Fruit fly (Drosophila melanogaster) whole organism, embryonic: ENCODE results near the gene CG11828.
A peak's percentile ranks its signal among the peaks of the same experiment; 100 is the strongest.

Source experiments
- CG10147 ChIP-seq: fragments of 200-800 bp; sonication (Bioruptor generic); optimal IDR thresholded peaks from 2 replicates; lab custom pipeline; 2019; ENCODE audit warnings: missing biosample characterization, mild to moderate bottlenecking, missing genetic modification characterization, moderate library complexity
- CG10209 ChIP-seq: fragments of 200-800 bp; sonication (Bioruptor generic); optimal IDR thresholded peaks from 3 replicates; lab custom pipeline; 2017; ENCODE audit warnings: missing biosample characterization, mild to moderate bottlenecking, missing genetic modification characterization, missing genetic modification reagents
- CG10366 ChIP-seq: fragments of 200-800 bp; sonication (Bioruptor generic); IDR thresholded peaks from 2 replicates; pipeline ENCODE4 v1.3.6; 2022; ENCODE audit warnings: missing biosample characterization, missing genetic modification characterization
- CG10431 ChIP-seq: fragments of 200-800 bp; sonication (Bioruptor generic); optimal IDR thresholded peaks from 3 replicates; lab custom pipeline; 2018; ENCODE audit warnings: missing biosample characterization, mild to moderate bottlenecking, missing genetic modification characterization
- CG11093 ChIP-seq: fragments of 200-800 bp; sonication (Bioruptor generic); IDR thresholded peaks from 3 replicates; pipeline ENCODE4 v1.3.6; 2022; ENCODE audit warnings: missing biosample characterization, missing genetic modification characterization
- CG11723 ChIP-seq: fragments of 200-800 bp; sonication (Bioruptor generic); optimal IDR thresholded peaks from 2 replicates; lab custom pipeline; 2017; ENCODE audit warnings: missing biosample characterization, mild to moderate bottlenecking, missing genetic modification characterization
- CG13624 ChIP-seq: fragments of 200-800 bp; sonication (Bioruptor generic); optimal IDR thresholded peaks from 2 replicates; lab custom pipeline; 2016; ENCODE audit warnings: missing biosample characterization, missing genetic modification characterization
- CG1832 ChIP-seq: fragments of 200-800 bp; sonication (Bioruptor generic); optimal IDR thresholded peaks from 2 replicates; lab custom pipeline; 2017; ENCODE audit warnings: missing biosample characterization, mild to moderate bottlenecking, missing genetic modification characterization, inconsistent platforms
- CG32767 ChIP-seq: fragments of 200-800 bp; sonication (Bioruptor generic); IDR thresholded peaks from 2 replicates; pipeline ENCODE4 v1.3.6; 2022; ENCODE audit warnings: missing biosample characterization, missing genetic modification characterization
- CG4282 ChIP-seq: fragments of 200-800 bp; sonication (Bioruptor generic); optimal IDR thresholded peaks from 2 replicates; lab custom pipeline; 2016; ENCODE audit warnings: missing biosample characterization, missing genetic modification characterization
- CG6175 ChIP-seq: fragments of 200-800 bp; sonication (Bioruptor generic); IDR thresholded peaks from 3 replicates; pipeline ENCODE4 v1.3.6; 2022; ENCODE audit warnings: missing biosample characterization, missing genetic modification characterization
- CG6654 ChIP-seq: fragments of 200-800 bp; sonication (Bioruptor generic); optimal IDR thresholded peaks from 2 replicates; lab custom pipeline; 2017; ENCODE audit warnings: missing biosample characterization, mild to moderate bottlenecking, missing genetic modification characterization
- CG7372 ChIP-seq: fragments of 200-800 bp; sonication (Bioruptor generic); IDR thresholded peaks from 2 replicates; pipeline ENCODE4 v1.3.6; 2022; ENCODE audit warnings: missing biosample characterization, missing genetic modification characterization
- CG7839 ChIP-seq: fragments of 200-800 bp; sonication (Bioruptor generic); optimal IDR thresholded peaks from 3 replicates; lab custom pipeline; 2018; ENCODE audit warnings: missing biosample characterization, mild to moderate bottlenecking, missing genetic modification characterization, moderate library complexity
- CG8089 ChIP-seq: fragments of 200-800 bp; sonication (Bioruptor generic); optimal IDR thresholded peaks from 3 replicates; lab custom pipeline; 2016; ENCODE audit warnings: missing biosample characterization, missing genetic modification characterization
- CG8281 ChIP-seq: fragments of 200-800 bp; sonication (Bioruptor generic); optimal IDR thresholded peaks from 2 replicates; lab custom pipeline; 2018; ENCODE audit warnings: missing biosample characterization, mild to moderate bottlenecking, missing genetic modification characterization, moderate library complexity
- D ChIP-seq, 2 experiments: fragments of 200-800 bp in 1 of 2; fragments of >200 bp in 1 of 2; sonication (Bioruptor generic) in 1 of 2; optimal IDR thresholded peaks; 2 replicates in 1 of 2; 3 replicates in 1 of 2; lab custom pipeline; 2017; ENCODE audit warnings: mild to moderate bottlenecking in 1 of 2, missing biosample characterization in 1 of 2, missing genetic modification characterization in 1 of 2, missing genetic modification reagents in 1 of 2
- Deaf1 ChIP-seq: fragments of 200-800 bp; optimal IDR thresholded peaks from 3 replicates; lab custom pipeline; 2019; ENCODE audit warnings: missing biosample characterization, mild to moderate bottlenecking, missing genetic modification characterization, moderate library complexity
- ERR ChIP-seq: fragments of 200-800 bp; sonication (Bioruptor generic); optimal IDR thresholded peaks from 2 replicates; lab custom pipeline; 2016; ENCODE audit warnings: missing biosample characterization, missing genetic modification characterization
- Ets97D ChIP-seq: fragments of 200-800 bp; sonication (Bioruptor generic); optimal IDR thresholded peaks from 3 replicates; lab custom pipeline; 2016; ENCODE audit warnings: missing biosample characterization, missing genetic modification characterization
- MESR4 ChIP-seq: fragments of 200-800 bp; sonication (Bioruptor generic); optimal IDR thresholded peaks from 2 replicates; lab custom pipeline; 2018; ENCODE audit warnings: missing biosample characterization, mild to moderate bottlenecking, missing genetic modification characterization, moderate library complexity
- Myb ChIP-seq: fragments of 200-800 bp; sonication (Bioruptor generic); optimal IDR thresholded peaks from 2 replicates; lab custom pipeline; 2016; ENCODE audit warnings: missing biosample characterization, missing genetic modification characterization
- Ssrp ChIP-seq: fragments of 200-800 bp; sonication (Bioruptor generic); optimal IDR thresholded peaks from 2 replicates; lab custom pipeline; 2018; ENCODE audit warnings: missing biosample characterization, mild to moderate bottlenecking, missing genetic modification characterization, moderate library complexity
- TFAM ChIP-seq: fragments of 200-800 bp; sonication (Bioruptor generic); optimal IDR thresholded peaks from 2 replicates; lab custom pipeline; 2017; ENCODE audit warnings: missing biosample characterization, missing genetic modification characterization, inconsistent platforms
- Xbp1 ChIP-seq: fragments of 200-800 bp; sonication (Bioruptor generic); optimal IDR thresholded peaks from 3 replicates; lab custom pipeline; 2016; ENCODE audit warnings: missing biosample characterization, mild to moderate bottlenecking, missing genetic modification characterization
- YL-1 ChIP-seq: fragments of 200-800 bp; sonication (Bioruptor generic); optimal IDR thresholded peaks from 3 replicates; lab custom pipeline; 2017; ENCODE audit warnings: missing biosample characterization, mild to moderate bottlenecking, missing genetic modification characterization
- amos ChIP-seq: fragments of 200-800 bp; sonication (Bioruptor generic); IDR thresholded peaks from 2 replicates; pipeline ENCODE4 v1.3.6; 2022; ENCODE audit warnings: missing biosample characterization, missing genetic modification characterization; ENCODE audit not compliant: partially characterized antibody
- ara ChIP-seq: fragments of 200-800 bp; sonication (Bioruptor generic); IDR thresholded peaks from 2 replicates; pipeline ENCODE4 v1.3.6; 2022; ENCODE audit warnings: missing biosample characterization, missing genetic modification characterization
- ase ChIP-seq: fragments of 200-800 bp; sonication (Bioruptor generic); IDR thresholded peaks from 3 replicates; pipeline ENCODE4 v1.3.6; 2022; ENCODE audit warnings: missing biosample characterization, missing genetic modification characterization
- br ChIP-seq: fragments of >200 bp; optimal IDR thresholded peaks from 2 replicates; lab custom pipeline; 2017
- cad ChIP-seq: fragments of >200 bp; optimal IDR thresholded peaks from 2 replicates; lab custom pipeline; 2017; ENCODE audit warnings: missing biosample characterization, missing genetic modification characterization
- chn ChIP-seq: fragments of 200-800 bp; sonication (Bioruptor generic); optimal IDR thresholded peaks from 2 replicates; lab custom pipeline; 2016; ENCODE audit warnings: missing biosample characterization, missing genetic modification characterization
- dysf ChIP-seq: fragments of 200-800 bp; sonication (Bioruptor generic); IDR thresholded peaks from 3 replicates; pipeline ENCODE4 v1.3.6; 2022; ENCODE audit warnings: missing biosample characterization, missing genetic modification characterization
- esg ChIP-seq: fragments of 200-800 bp; sonication (Bioruptor generic); conservative IDR thresholded peaks from 2 replicates; pipeline ENCODE4 v1.3.6; 2022; ENCODE audit warnings: missing biosample characterization, missing genetic modification characterization
- gce ChIP-seq: fragments of 200-800 bp; sonication (Bioruptor generic); IDR thresholded peaks from 3 replicates; pipeline ENCODE4 v1.3.6; 2022; ENCODE audit warnings: missing biosample characterization, missing genetic modification characterization
- h ChIP-seq: fragments of >200 bp; optimal IDR thresholded peaks from 2 replicates; lab custom pipeline; 2017
- hkb ChIP-seq, 2 experiments: fragments of 200-800 bp in 1 of 2; fragments of >200 bp in 1 of 2; sonication (Bioruptor generic) in 1 of 2; IDR thresholded peaks in 1 of 2; optimal IDR thresholded peaks in 1 of 2; 2 replicates each; pipeline versions ENCODE4 v1.3.6 to Lab custom; 2017 to 2022; ENCODE audit warnings: missing biosample characterization in 1 of 2, missing genetic modification characterization in 1 of 2
- insv ChIP-seq, 2 experiments: fragments of 200-800 bp; sonication (Bioruptor generic); optimal IDR thresholded peaks; 3 replicates each; lab custom pipeline; 2016 to 2018; ENCODE audit warnings: missing biosample characterization in 2 of 2, missing genetic modification characterization in 2 of 2
- maf-S ChIP-seq: fragments of 200-800 bp; sonication (Bioruptor generic); optimal IDR thresholded peaks from 2 replicates; lab custom pipeline; 2016; ENCODE audit warnings: missing biosample characterization, missing genetic modification characterization
- odd ChIP-seq: fragments of 200-800 bp; sonication (Bioruptor generic); optimal IDR thresholded peaks from 2 replicates; lab custom pipeline; 2017; ENCODE audit warnings: missing biosample characterization, mild to moderate bottlenecking, missing genetic modification characterization
- peb ChIP-seq: fragments of 200-800 bp; sonication (Bioruptor generic); IDR thresholded peaks from 2 replicates; pipeline ENCODE4 v1.3.6; 2022; ENCODE audit warnings: missing biosample characterization, missing genetic modification characterization
- pho ChIP-seq: fragments of 200-800 bp; sonication (Bioruptor generic); optimal IDR thresholded peaks from 2 replicates; lab custom pipeline; 2016; ENCODE audit warnings: missing biosample characterization, missing genetic modification characterization
- prd ChIP-seq, 3 experiments: fragments of >200 bp in 2 of 3; fragments of 200-800 bp in 1 of 3; sonication (Bioruptor generic) in 1 of 3; optimal IDR thresholded peaks in 2 of 3; IDR thresholded peaks in 1 of 3; 2 replicates in 2 of 3; 3 replicates in 1 of 3; pipeline versions ENCODE4 v1.3.6 to Lab custom; 2017 to 2022; ENCODE audit warnings: missing biosample characterization in 1 of 3, missing genetic modification characterization in 1 of 3
- pum ChIP-seq: fragments of 200-800 bp; sonication (Bioruptor generic); optimal IDR thresholded peaks from 2 replicates; lab custom pipeline; 2016; ENCODE audit warnings: missing biosample characterization, missing genetic modification characterization
- sd ChIP-seq: fragments of 200-800 bp; sonication (Bioruptor generic); optimal IDR thresholded peaks from 3 replicates; lab custom pipeline; 2018; ENCODE audit warnings: missing biosample characterization, mild to moderate bottlenecking, missing genetic modification characterization, moderate library complexity
- so ChIP-seq: fragments of 200-800 bp; sonication (Bioruptor generic); IDR thresholded peaks from 3 replicates; pipeline ENCODE4 v1.3.6; 2022; ENCODE audit warnings: missing biosample characterization, missing genetic modification characterization
- sqz ChIP-seq: fragments of 200-800 bp; sonication (Bioruptor generic); optimal IDR thresholded peaks from 3 replicates; lab custom pipeline; 2018; ENCODE audit warnings: missing biosample characterization, mild to moderate bottlenecking, missing genetic modification characterization
- toy ChIP-seq: fragments of 200-800 bp; sonication (Bioruptor generic); IDR thresholded peaks from 2 replicates; pipeline ENCODE4 v1.3.6; 2022; ENCODE audit warnings: missing biosample characterization, missing genetic modification characterization
- unc-4 ChIP-seq: fragments of 200-800 bp; sonication (Bioruptor generic); IDR thresholded peaks from 2 replicates; pipeline ENCODE4 v1.3.6; 2022; ENCODE audit warnings: missing biosample characterization, missing genetic modification characterization; ENCODE audit not compliant: partially characterized antibody
- usp ChIP-seq: fragments of >200 bp; optimal IDR thresholded peaks from 2 replicates; lab custom pipeline; 2017; ENCODE audit warnings: missing biosample characterization, missing genetic modification characterization
- wdn ChIP-seq: fragments of 200-800 bp; sonication (Bioruptor generic); IDR thresholded peaks from 2 replicates; pipeline ENCODE4 v1.3.6; 2022; ENCODE audit warnings: missing biosample characterization, missing genetic modification characterization

CG11828 gene

dm6 chr3R:28911758-28912157 lies 11.1 kb upstream of the CG11828 start (continued):
- TF ChIP-seq gce (GFP tag; lab: Robert Waterston, UW) (no peak), MESR4 (no peak), sd (peak; percentile 33), CG4282 (GFP tag; lab: Kevin White, UChicago) (peak; percentile 10), CG10431 (GFP tag; lab: Kevin White, UChicago) (no peak), so (GFP tag; lab: Robert Waterston, UW) (peak; percentile 80; the same call in 2 of the 3 replicates), toy (no peak), usp (GFP tag; lab: Kevin White, UChicago) (no peak), CG6175 (no peak), amos (GFP tag; lab: Robert Waterston, UW) (no peak), TFAM (GFP tag; lab: Kevin White, UChicago) (no peak), Xbp1 (GFP tag; lab: Kevin White, UChicago) (peak; percentile 82), wdn (0 out of 2 replicates have a peak, but pooled peaks have one; percentile 22), esg (peak; percentile 72; the same call in 1 of the 2 replicates), CG7372 (GFP tag; lab: Robert Waterston, UW) (peak; percentile 32; the same call in 1 of the 2 replicates), CG32767 (GFP tag; lab: Robert Waterston, UW) (peak; percentile 76), YL-1 (GFP tag; lab: Kevin White, UChicago) (no peak), dysf (GFP tag; lab: Robert Waterston, UW) (peak; percentile 88), CG8281 (tag; lab: Kevin White, UChicago) (no peak), hkb (optimal IDR thresholded peaks at IDR 0.05; lab: Kevin White, UChicago) (no peak), hkb (GFP tag; IDR thresholded peaks at IDR 0.05; lab: Robert Waterston, UW) (peak; percentile 82), CG10147 (GFP tag; lab: Kevin White, UChicago) (peak; percentile 25), Ets97D (peak; percentile 33), insv (GFP tag; optimal IDR thresholded peaks at IDR 0.05; lab: Kevin White, UChicago) (no peak), pum (peak; percentile 72), D (optimal IDR thresholded peaks at IDR 0.05; lab: Kevin White, UChicago) (no peak), D (GFP tag; optimal IDR thresholded peaks at IDR 0.05; lab: Kevin White, UChicago) (no peak), peb (peak; percentile 79), unc-4 (GFP tag; lab: Robert Waterston, UW) (no peak), maf-S (GFP tag; lab: Kevin White, UChicago) (peak; percentile 66), prd (optimal IDR thresholded peaks at IDR 0.05; lab: Kevin White, UChicago) (no peak), prd (GFP tag; IDR thresholded peaks at IDR 0.05; lab: Robert Waterston, UW) (peak; percentile 83), CG8089 (GFP tag; lab: Kevin White, UChicago) (peak; percentile 65), CG11093 (GFP tag; lab: Robert Waterston, UW) (peak; percentile 70; the same call in 1 of the 3 replicates), CG7839 (peak; percentile 82), ara (GFP tag; lab: Robert Waterston, UW) (peak; percentile 89), CG6654 (GFP tag; lab: Kevin White, UChicago) (peak; percentile 36), CG10366 (GFP tag; lab: Robert Waterston, UW) (peak; percentile 86), ERR (GFP tag; lab: Kevin White, UChicago) (peak; percentile 66), chn (GFP tag; lab: Kevin White, UChicago) (peak; percentile 59), CG1832 (GFP tag; lab: Kevin White, UChicago) (no peak), ase (GFP tag; lab: Robert Waterston, UW) (peak; percentile 73; the same call in 2 of the 3 replicates), pho (GFP tag; lab: Kevin White, UChicago) (peak; percentile 26), Ssrp (tag; lab: Kevin White, UChicago) (peak; percentile 71), br (lab: Kevin White, UChicago) (no peak), CG13624 (peak; percentile 78), h (no peak), CG10209 (GFP tag; lab: Kevin White, UChicago) (peak; percentile 67), cad (no peak), odd (GFP tag; lab: Kevin White, UChicago) (peak; percentile 7), Myb (GFP tag; lab: Kevin White, UChicago) (peak; percentile 49), Deaf1 (tag; lab: Kevin White, UChicago) (peak; percentile 20), sqz (GFP tag; lab: Kevin White, UChicago) (no peak), CG11723 (GFP tag; lab: Kevin White, UChicago) (no peak)
